Worm (Caenorhabditis elegans): Measurements from ENCODE around the gene prdx-3.
"Not testable (repeated sequence)": the region's sequence is repeated elsewhere in the genome, so short reads cannot be mapped to it uniquely, and the experiment has no call there.

DNA sequence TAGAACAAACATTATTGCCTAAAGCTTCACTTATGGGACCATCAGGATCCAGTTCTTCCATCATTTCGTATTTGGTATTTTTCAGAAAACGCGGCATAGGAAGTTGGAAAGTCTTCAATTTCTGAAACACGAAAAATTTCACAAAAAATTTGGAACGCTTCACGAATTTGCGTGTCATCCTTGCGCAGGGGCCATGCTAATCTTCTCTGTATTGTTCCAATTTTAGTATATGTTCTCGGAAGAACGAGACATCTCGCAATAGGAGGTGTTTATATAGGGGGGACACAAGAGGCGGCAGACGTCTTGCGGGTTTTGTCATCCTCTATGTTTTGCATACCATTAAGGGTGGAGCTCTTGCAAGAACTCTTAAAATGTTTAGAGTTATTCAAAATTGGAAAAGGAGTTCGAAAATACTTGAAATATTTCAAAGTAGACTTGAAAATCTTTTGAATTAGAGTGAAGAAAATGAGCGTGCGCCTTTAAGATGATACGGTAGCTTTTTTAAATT, 19.5 kb downstream of the prdx-3 start:
- TF ChIP-seq flt-1 (GFP tag; IDR thresholded peaks at IDR 0.05), result peak; percentile 95
- TF ChIP-seq med-1 (GFP tag; optimal IDR thresholded peaks at IDR 0.05; ENCODE audit: insufficient read depth); cog-1 (tag; optimal IDR thresholded peaks at IDR 0.05): not testable (repeated sequence)
- TF ChIP-seq T22C8.4 (GFP tag; IDR thresholded peaks at IDR 0.05), result peak; percentile 87
- TF ChIP-seq ref-1 (GFP tag; conservative IDR thresholded peaks at IDR 0.05), result peak; percentile 76
- peak; percentile 91 for TF ChIP-seq ztf-23 (GFP tag; IDR thresholded peaks at IDR 0.05)
- TF ChIP-seq klf-2 (GFP tag; conservative IDR thresholded peaks at IDR 0.05), result peak; percentile 83
- peak; percentile 87 for TF ChIP-seq ztf-29 (GFP tag; IDR thresholded peaks at IDR 0.05)

Data from whole organism, midembryonic.